Worm (Caenorhabditis elegans) whole organism, L4 larva: ENCODE data around the gene F10E9.11.

Source experiments
- F26F4.8 ChIP-seq: fragments of 200-800 bp; sonication (Bioruptor generic); conservative IDR thresholded peaks from 2 replicates; pipeline ENCODE4 v1.3.6; 2022; ENCODE audit warnings: missing genetic modification characterization, missing compliant biosample characterization
- aha-1 ChIP-seq: fragments of 150-350 bp; peaks from one replicate; lab custom pipeline; 2014; ENCODE audit warnings: missing biosample characterization, missing genetic modification characterization
- dmd-6 ChIP-seq: fragments of 200-800 bp; sonication (Bioruptor generic); IDR thresholded peaks from 2 replicates; pipeline ENCODE4 v1.3.6; 2022; ENCODE audit warnings: missing genetic modification reagents, missing genetic modification characterization, missing compliant biosample characterization
- egl-27 ChIP-seq: sonication (generic microtip); optimal IDR thresholded peaks from 3 replicates; lab custom pipeline; 2017; ENCODE audit warnings: missing biosample characterization, missing genetic modification reagents, missing genetic modification characterization
- fos-1 ChIP-seq: fragments of 150-350 bp; optimal IDR thresholded peaks from 2 replicates; lab custom pipeline; 2014; ENCODE audit warnings: missing biosample characterization, missing genetic modification characterization
- madf-5 ChIP-seq, 2 experiments: fragments of 200-800 bp; sonication (Bioruptor generic); IDR thresholded peaks; 2 replicates each; pipeline ENCODE4 v1.3.6; 2022; ENCODE audit warnings: missing compliant biosample characterization in 2 of 2, missing genetic modification characterization in 2 of 2
- mxl-3 ChIP-seq: fragments of 200-800 bp; sonication (Bioruptor generic); optimal IDR thresholded peaks from 2 replicates; lab custom pipeline; 2018; ENCODE audit warnings: mild to moderate bottlenecking, missing genetic modification characterization, missing compliant biosample characterization
- nhr-237 ChIP-seq: sonication (generic microtip); optimal IDR thresholded peaks from 2 replicates; lab custom pipeline; 2017; ENCODE audit warnings: missing biosample characterization, missing genetic modification characterization
- nhr-76 ChIP-seq: fragments of 150-350 bp; optimal IDR thresholded peaks from 2 replicates; lab custom pipeline; 2014; ENCODE audit warnings: missing biosample characterization, missing genetic modification characterization
- pqm-1 ChIP-seq: sonication (generic microtip); optimal IDR thresholded peaks from 2 replicates; lab custom pipeline; 2017; ENCODE audit warnings: missing biosample characterization, missing genetic modification characterization
- ztf-11 ChIP-seq: fragments of 150-350 bp; optimal IDR thresholded peaks from 2 replicates; lab custom pipeline; 2014; ENCODE audit warnings: missing biosample characterization, missing genetic modification characterization

ce11 chrIII:8331779-8332178, 12.7 kb upstream of the F10E9.11 start, which contains the start of the genes mrps-18A and ZC262.2:
- TF ChIP-seq aha-1 (tag; lab: Kevin White, UChicago): no peak
- no peak for TF ChIP-seq nhr-76
- TF ChIP-seq F26F4.8 (GFP tag; lab: Robert Waterston, UW): no peak
- no peak for TF ChIP-seq dmd-6 (GFP tag; lab: Robert Waterston, UW)
- TF ChIP-seq egl-27 (tag; lab: Kevin White, UChicago): no peak
- no peak for TF ChIP-seq nhr-237 (tag; lab: Kevin White, UChicago)
- no peak for TF ChIP-seq pqm-1
- TF ChIP-seq ztf-11 (tag; lab: Kevin White, UChicago): no peak
- TF ChIP-seq fos-1 (tag; lab: Kevin White, UChicago): no peak
- TF ChIP-seq mxl-3: no peak
- no peak for TF ChIP-seq madf-5 (GFP tag; IDR thresholded peaks at IDR 0.05; lab: Robert Waterston, UW)
